Fruit fly (Drosophila melanogaster) whole organism, prepupa: ENCODE results near the gene CG14567.

Experiments used
- CG1621 ChIP-seq: fragments of 200-800 bp; sonication (Bioruptor generic); optimal IDR thresholded peaks from 3 replicates; lab custom pipeline; 2018; ENCODE audit warnings: missing biosample characterization, mild to moderate bottlenecking, missing genetic modification characterization
- CG16779 ChIP-seq: fragments of 200-800 bp; sonication (Bioruptor generic); optimal IDR thresholded peaks from 3 replicates; lab custom pipeline; 2017; ENCODE audit warnings: missing biosample characterization, mild to moderate bottlenecking, missing genetic modification characterization
- CG3919 ChIP-seq: fragments of 200-800 bp; sonication (Bioruptor generic); optimal IDR thresholded peaks from 3 replicates; lab custom pipeline; 2016; ENCODE audit warnings: missing biosample characterization, missing genetic modification characterization
- CG6276 ChIP-seq: fragments of 200-800 bp; sonication (Bioruptor generic); optimal IDR thresholded peaks from 2 replicates; lab custom pipeline; 2017; ENCODE audit warnings: missing biosample characterization, mild to moderate bottlenecking, missing genetic modification characterization
- CG7368 ChIP-seq: fragments of 200-800 bp; sonication (Bioruptor generic); optimal IDR thresholded peaks from 3 replicates; lab custom pipeline; 2016; ENCODE audit warnings: missing biosample characterization, missing genetic modification characterization
- CG8319 ChIP-seq: fragments of 200-800 bp; sonication (Bioruptor generic); optimal IDR thresholded peaks from 3 replicates; lab custom pipeline; 2016; ENCODE audit warnings: missing biosample characterization, missing genetic modification characterization
- Eip75B ChIP-seq: fragments of 200-800 bp; sonication (Bioruptor generic); optimal IDR thresholded peaks from 3 replicates; lab custom pipeline; 2016; ENCODE audit warnings: missing biosample characterization, missing genetic modification characterization
- Eip78C ChIP-seq: fragments of 200-800 bp; sonication (Bioruptor generic); peaks from one replicate; lab custom pipeline; 2016; ENCODE audit warnings: missing biosample characterization, missing genetic modification characterization
- Lpt ChIP-seq: fragments of 200-800 bp; sonication (Bioruptor generic); optimal IDR thresholded peaks from 3 replicates; lab custom pipeline; 2016; ENCODE audit warnings: missing biosample characterization, missing genetic modification characterization
- OdsH ChIP-seq: fragments of 200-800 bp; sonication (Bioruptor generic); optimal IDR thresholded peaks from 3 replicates; lab custom pipeline; 2016; ENCODE audit warnings: missing biosample characterization, missing genetic modification characterization
- Sox102F ChIP-seq: fragments of 200-800 bp; sonication (Bioruptor generic); optimal IDR thresholded peaks from 2 replicates; lab custom pipeline; 2016; ENCODE audit warnings: missing biosample characterization, mild to moderate bottlenecking, missing genetic modification characterization
- achi ChIP-seq: fragments of 200-800 bp; sonication (Bioruptor generic); optimal IDR thresholded peaks from 3 replicates; lab custom pipeline; 2016; ENCODE audit warnings: missing biosample characterization, missing genetic modification characterization
- fd59A ChIP-seq: fragments of 200-800 bp; sonication (Bioruptor generic); optimal IDR thresholded peaks from 2 replicates; lab custom pipeline; 2017; ENCODE audit warnings: missing biosample characterization, mild to moderate bottlenecking, missing genetic modification characterization, missing genetic modification reagents
- ss ChIP-seq, 2 experiments: fragments of 200-800 bp; sonication (Bioruptor generic); optimal IDR thresholded peaks; 2 replicates in 1 of 2; 3 replicates in 1 of 2; lab custom pipeline; 2017 to 2018; ENCODE audit warnings: mild to moderate bottlenecking in 2 of 2, missing biosample characterization in 2 of 2, missing genetic modification characterization in 2 of 2, moderate library complexity in 1 of 2
- svp ChIP-seq: fragments of 200-800 bp; sonication (Bioruptor generic); peaks from one replicate; lab custom pipeline; 2016; ENCODE audit warnings: missing biosample characterization, missing genetic modification characterization
- topi ChIP-seq: fragments of 200-800 bp; sonication (Bioruptor generic); optimal IDR thresholded peaks from 3 replicates; lab custom pipeline; 2016; ENCODE audit warnings: missing biosample characterization, missing genetic modification characterization

The CG14567 gene

DNA sequence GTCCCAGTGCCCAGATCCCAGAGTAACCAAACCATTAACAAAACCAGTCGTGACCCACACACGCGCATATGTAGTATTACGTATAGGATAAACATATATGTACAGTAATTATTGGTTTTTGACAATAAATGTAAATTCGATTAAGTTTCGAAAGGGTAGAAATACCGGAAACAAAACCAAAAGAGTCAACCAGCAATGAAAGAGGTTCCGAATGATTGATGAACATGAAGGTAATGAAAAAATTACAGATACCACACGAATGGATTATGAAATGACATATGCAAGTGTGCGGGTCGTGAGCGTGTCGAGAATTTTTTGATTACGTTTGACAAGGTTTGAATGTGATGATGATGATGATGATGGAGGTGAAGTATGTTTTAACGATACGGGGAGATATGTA, 43.6 kb downstream of the CG14567 start:
- no peak for TF ChIP-seq Eip75B
- TF ChIP-seq CG16779 (tag; lab: Kevin White, UChicago): no peak
- TF ChIP-seq CG3919 (GFP tag; lab: Kevin White, UChicago): no peak
- TF ChIP-seq Eip78C (GFP tag; lab: Kevin White, UChicago): no peak
- no peak for TF ChIP-seq topi
- no peak for TF ChIP-seq CG1621 (tag; lab: Kevin White, UChicago)
- TF ChIP-seq ss (GFP tag; optimal IDR thresholded peaks at IDR 0.05; lab: Kevin White, UChicago): no peak
- TF ChIP-seq Lpt (GFP tag; lab: Kevin White, UChicago): no peak
- no peak for TF ChIP-seq OdsH (GFP tag; lab: Kevin White, UChicago)
- TF ChIP-seq CG6276 (GFP tag; lab: Kevin White, UChicago): no peak
- no peak for TF ChIP-seq Sox102F (GFP tag; lab: Kevin White, UChicago)
- TF ChIP-seq, all 60 proteins: peak for 0

DNA sequence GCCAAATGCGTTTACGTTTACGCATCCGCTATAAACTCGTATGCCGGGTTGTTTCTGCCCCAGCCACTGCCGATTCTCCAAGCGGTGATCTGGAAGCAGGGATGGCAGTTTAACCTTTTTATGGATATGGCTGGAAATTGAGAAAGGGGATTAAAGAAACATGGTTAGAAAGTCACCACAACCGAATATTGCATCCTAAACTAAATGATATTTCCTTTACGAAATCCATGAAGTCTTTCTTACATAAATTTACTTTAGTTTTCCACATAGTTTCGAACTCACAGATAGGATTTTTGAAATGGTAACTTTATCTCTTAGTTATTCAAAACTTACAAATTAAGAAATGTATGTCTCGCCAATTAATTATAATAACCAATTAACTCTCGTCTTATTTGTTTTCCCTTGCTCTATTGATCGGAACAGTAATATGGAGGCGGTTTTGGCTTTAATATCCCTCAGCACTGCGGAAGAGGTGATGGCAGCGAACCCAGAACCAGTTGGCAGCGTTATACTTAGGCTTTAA, 49.6 kb downstream of the CG14567 start:
- TF ChIP-seq svp (GFP tag; lab: Kevin White, UChicago) (peak; percentile 53), achi (no peak), CG1621 (tag; lab: Kevin White, UChicago) (no peak), Eip78C (GFP tag; lab: Kevin White, UChicago) (peak; percentile 57), CG8319 (GFP tag; lab: Kevin White, UChicago) (no peak), CG7368 (GFP tag; lab: Kevin White, UChicago) (no peak), fd59A (GFP tag; lab: Kevin White, UChicago) (peak; percentile 1)
- TF ChIP-seq, all 60 proteins: peak for 3
